Fruit fly (Drosophila melanogaster) S2 (cell line): ENCODE data around the gene Cox11.

Experiments
- CG8478 ChIP-seq: fragments of >200 bp; optimal IDR thresholded peaks from 2 replicates; lab custom pipeline; 2018
- CTCF ChIP-seq, 2 experiments: fragments of >200 bp; optimal IDR thresholded peaks; 2 replicates each; lab custom pipeline; 2018

- TF ChIP-seq CG8478 (no peak), CTCF (optimal IDR thresholded peaks at IDR 0.05; lab: Kevin White, UChicago) (no peak)
These were observed 40.3 kb downstream of the Cox11 start for dm6 chr2L:5567103-5567502.
